Worm (Caenorhabditis elegans) whole organism, L1 larva: Measurements from ENCODE around the gene Y80D4G.2.

Experiments
- C16A3.4 ChIP-seq: fragments of 150-350 bp; optimal IDR thresholded peaks from 2 replicates; lab custom pipeline; 2014; ENCODE audit warnings: missing biosample characterization, missing genetic modification characterization
- F16B12.6 ChIP-seq: fragments of 150-350 bp; optimal IDR thresholded peaks from 2 replicates; lab custom pipeline; 2014; ENCODE audit warnings: missing biosample characterization, missing genetic modification characterization
- aha-1 ChIP-seq: fragments of 150-350 bp; optimal IDR thresholded peaks from 2 replicates; lab custom pipeline; 2014; ENCODE audit warnings: missing biosample characterization, missing genetic modification characterization
- alr-1 ChIP-seq: fragments of 200-800 bp; sonication (Bioruptor generic); optimal IDR thresholded peaks from 2 replicates; lab custom pipeline; 2018; ENCODE audit warnings: borderline replicate concordance, mild to moderate bottlenecking, missing genetic modification characterization, missing compliant biosample characterization
- aly-2 ChIP-seq: fragments of 150-350 bp; optimal IDR thresholded peaks from 2 replicates; lab custom pipeline; 2014; ENCODE audit warnings: missing biosample characterization, missing genetic modification characterization
- blmp-1 ChIP-seq: fragments of 150-350 bp; optimal IDR thresholded peaks from 2 replicates; lab custom pipeline; 2014; ENCODE audit warnings: missing biosample characterization, missing genetic modification characterization
- ceh-63 ChIP-seq: fragments of 200-800 bp; sonication (Bioruptor generic); optimal IDR thresholded peaks from 2 replicates; lab custom pipeline; 2018; ENCODE audit warnings: mild to moderate bottlenecking, missing genetic modification characterization, missing compliant biosample characterization
- ces-1 ChIP-seq: fragments of 150-350 bp; optimal IDR thresholded peaks from 2 replicates; lab custom pipeline; 2014; ENCODE audit warnings: missing biosample characterization, missing genetic modification reagents, missing genetic modification characterization
- elt-2 ChIP-seq: sonication (generic microtip); optimal IDR thresholded peaks from 2 replicates; lab custom pipeline; 2016; ENCODE audit warnings: missing genetic modification characterization, mild to moderate bottlenecking, inconsistent platforms, missing compliant biosample characterization, missing genetic modification reagents
- ets-5 ChIP-seq: fragments of 200-800 bp; sonication (Bioruptor generic); IDR thresholded peaks from 2 replicates; pipeline ENCODE4 v1.3.6; 2022; ENCODE audit warnings: missing genetic modification characterization, missing compliant biosample characterization
- fkh-10 ChIP-seq: sonication (generic microtip); optimal IDR thresholded peaks from 2 replicates; lab custom pipeline; 2017; ENCODE audit warnings: missing biosample characterization, missing genetic modification reagents, missing genetic modification characterization
- fkh-4 ChIP-seq: sonication (generic microtip); optimal IDR thresholded peaks from 2 replicates; lab custom pipeline; 2016; ENCODE audit warnings: missing compliant biosample characterization, missing genetic modification characterization, borderline replicate concordance
- fkh-8 ChIP-seq: sonication (generic microtip); optimal IDR thresholded peaks from 2 replicates; lab custom pipeline; 2016; ENCODE audit warnings: mild to moderate bottlenecking, missing genetic modification characterization, missing compliant biosample characterization
- fos-1 ChIP-seq: fragments of 150-350 bp; optimal IDR thresholded peaks from 2 replicates; lab custom pipeline; 2014; ENCODE audit warnings: missing biosample characterization, missing genetic modification characterization
- hlh-17 ChIP-seq: fragments of 200-800 bp; sonication (Bioruptor generic); optimal IDR thresholded peaks from 2 replicates; lab custom pipeline; 2018; ENCODE audit warnings: missing genetic modification characterization, mild to moderate bottlenecking, missing compliant biosample characterization, moderate library complexity, borderline replicate concordance
- hlh-4 ChIP-seq: sonication (generic microtip); optimal IDR thresholded peaks from 2 replicates; lab custom pipeline; 2016; ENCODE audit warnings: mild to moderate bottlenecking, missing genetic modification characterization, missing compliant biosample characterization
- hpl-2 ChIP-seq: fragments of 150-350 bp; optimal IDR thresholded peaks from 2 replicates; lab custom pipeline; 2014; ENCODE audit warnings: missing biosample characterization, missing genetic modification reagents, missing genetic modification characterization
- irx-1 ChIP-seq: sonication (generic microtip); optimal IDR thresholded peaks from 2 replicates; lab custom pipeline; 2016; ENCODE audit warnings: missing genetic modification characterization, missing compliant biosample characterization
- jun-1 ChIP-seq: fragments of 150-350 bp; optimal IDR thresholded peaks from 2 replicates; lab custom pipeline; 2014; ENCODE audit warnings: missing biosample characterization, missing genetic modification reagents, missing genetic modification characterization
- lin-14 ChIP-seq: fragments of 200-800 bp; sonication (Bioruptor generic); optimal IDR thresholded peaks from 2 replicates; lab custom pipeline; 2018; ENCODE audit warnings: mild to moderate bottlenecking, missing genetic modification characterization, moderate library complexity, missing compliant biosample characterization
- lin-15B ChIP-seq: fragments of 150-350 bp; sonication (generic microtip); optimal IDR thresholded peaks from 3 replicates; lab custom pipeline; 2014; ENCODE audit warnings: missing biosample characterization, missing genetic modification characterization
- lin-35 ChIP-seq, 2 experiments: fragments of 150-350 bp; optimal IDR thresholded peaks; 2 replicates each; lab custom pipeline; 2014; ENCODE audit warnings: missing biosample characterization in 2 of 2, missing genetic modification characterization in 2 of 2, missing genetic modification reagents in 2 of 2
- lsy-2 ChIP-seq, 2 experiments: fragments of 150-350 bp; optimal IDR thresholded peaks; 2 replicates each; lab custom pipeline; 2014; ENCODE audit warnings: missing biosample characterization in 2 of 2, missing genetic modification characterization in 2 of 2
- mep-1 ChIP-seq: fragments of 150-350 bp; optimal IDR thresholded peaks from 2 replicates; lab custom pipeline; 2014; ENCODE audit warnings: missing biosample characterization, missing genetic modification characterization
- nhr-11 ChIP-seq: fragments of 150-350 bp; optimal IDR thresholded peaks from 2 replicates; lab custom pipeline; 2014; ENCODE audit warnings: missing biosample characterization, missing genetic modification characterization
- nhr-12 ChIP-seq: sonication (generic microtip); optimal IDR thresholded peaks from 2 replicates; lab custom pipeline; 2017; ENCODE audit warnings: missing biosample characterization, missing genetic modification characterization
- nhr-237 ChIP-seq: fragments of 150-350 bp; optimal IDR thresholded peaks from 2 replicates; lab custom pipeline; 2014; ENCODE audit warnings: missing biosample characterization, missing genetic modification characterization
- nhr-47 ChIP-seq: sonication (generic microtip); optimal IDR thresholded peaks from 2 replicates; lab custom pipeline; 2016; ENCODE audit warnings: mild to moderate bottlenecking, missing genetic modification characterization, moderate library complexity, missing compliant biosample characterization
- nhr-71 ChIP-seq: sonication (generic microtip); optimal IDR thresholded peaks from 2 replicates; lab custom pipeline; 2016; ENCODE audit warnings: mild to moderate bottlenecking, missing genetic modification characterization, moderate library complexity, missing compliant biosample characterization
- nhr-76 ChIP-seq: sonication (generic microtip); optimal IDR thresholded peaks from 2 replicates; lab custom pipeline; 2017; ENCODE audit warnings: missing biosample characterization, missing genetic modification characterization
- nhr-77 ChIP-seq: fragments of 150-350 bp; optimal IDR thresholded peaks from 2 replicates; lab custom pipeline; 2014; ENCODE audit warnings: missing biosample characterization, missing genetic modification characterization
- nhr-84 ChIP-seq: sonication (generic microtip); optimal IDR thresholded peaks from 2 replicates; lab custom pipeline; 2017; ENCODE audit warnings: missing biosample characterization, missing genetic modification characterization
- nhr-90 ChIP-seq: sonication (generic microtip); optimal IDR thresholded peaks from 2 replicates; lab custom pipeline; 2016; ENCODE audit warnings: mild to moderate bottlenecking, missing genetic modification characterization, missing compliant biosample characterization; ENCODE audit not compliant: poor library complexity
- pag-3 ChIP-seq: sonication (generic microtip); optimal IDR thresholded peaks from 2 replicates; lab custom pipeline; 2017; ENCODE audit warnings: missing genetic modification characterization, mild to moderate bottlenecking, missing compliant biosample characterization, antibody characterized with exemption, borderline replicate concordance; ENCODE audit not compliant: insufficient read depth
- pax-3 ChIP-seq: fragments of 200-800 bp; sonication (Bioruptor generic); optimal IDR thresholded peaks from 2 replicates; lab custom pipeline; 2018; ENCODE audit warnings: mild to moderate bottlenecking, missing genetic modification characterization, moderate library complexity, missing compliant biosample characterization
- pqm-1 ChIP-seq: sonication (generic microtip); optimal IDR thresholded peaks from 3 replicates; lab custom pipeline; 2017; ENCODE audit warnings: missing biosample characterization, missing genetic modification characterization
- skn-1 ChIP-seq: fragments of 150-350 bp; optimal IDR thresholded peaks from 2 replicates; lab custom pipeline; 2014; ENCODE audit warnings: missing biosample characterization, missing genetic modification characterization
- snu-23 ChIP-seq: sonication (generic microtip); optimal IDR thresholded peaks from 2 replicates; lab custom pipeline; 2016; ENCODE audit warnings: missing genetic modification characterization, missing compliant biosample characterization
- sptf-1 ChIP-seq: fragments of 150-350 bp; optimal IDR thresholded peaks from 2 replicates; lab custom pipeline; 2014; ENCODE audit warnings: missing biosample characterization, missing genetic modification characterization
- sup-37 ChIP-seq: fragments of 200-800 bp; sonication (Bioruptor generic); optimal IDR thresholded peaks from 2 replicates; lab custom pipeline; 2018; ENCODE audit warnings: mild to moderate bottlenecking, missing genetic modification characterization, missing compliant biosample characterization
- swsn-7 ChIP-seq: sonication (generic microtip); optimal IDR thresholded peaks from 2 replicates; lab custom pipeline; 2016; ENCODE audit warnings: missing genetic modification characterization, missing compliant biosample characterization
- tbx-2 ChIP-seq: sonication (generic microtip); optimal IDR thresholded peaks from 2 replicates; lab custom pipeline; 2016; ENCODE audit warnings: missing genetic modification characterization, missing compliant biosample characterization
- tlp-1 ChIP-seq: fragments of 150-350 bp; optimal IDR thresholded peaks from 2 replicates; lab custom pipeline; 2014; ENCODE audit warnings: missing biosample characterization, missing genetic modification characterization
- unc-130 ChIP-seq: fragments of 150-350 bp; optimal IDR thresholded peaks from 2 replicates; lab custom pipeline; 2017; ENCODE audit warnings: missing biosample characterization, missing genetic modification characterization, inconsistent platforms
- unc-62 ChIP-seq: fragments of 150-350 bp; optimal IDR thresholded peaks from 2 replicates; lab custom pipeline; 2014; ENCODE audit warnings: missing biosample characterization, missing genetic modification reagents, missing genetic modification characterization
- unc-86 ChIP-seq: sonication (generic microtip); optimal IDR thresholded peaks from 2 replicates; lab custom pipeline; 2016; ENCODE audit warnings: missing genetic modification characterization, missing compliant biosample characterization
- unc-98 ChIP-seq: fragments of 200-800 bp; sonication (Bioruptor generic); IDR thresholded peaks from 2 replicates; pipeline ENCODE4 v1.3.6; 2022; ENCODE audit warnings: missing genetic modification characterization, missing compliant biosample characterization
- xbp-1 ChIP-seq: sonication (generic microtip); optimal IDR thresholded peaks from 2 replicates; lab custom pipeline; 2016; ENCODE audit warnings: missing genetic modification characterization, missing compliant biosample characterization
- zag-1 ChIP-seq: fragments of 150-350 bp; optimal IDR thresholded peaks from 2 replicates; lab custom pipeline; 2014; ENCODE audit warnings: missing biosample characterization, missing genetic modification characterization
- ztf-4 ChIP-seq: fragments of 150-350 bp; optimal IDR thresholded peaks from 2 replicates; lab custom pipeline; 2014; ENCODE audit warnings: missing biosample characterization, missing genetic modification characterization

The Y80D4G.2 gene

DNA sequence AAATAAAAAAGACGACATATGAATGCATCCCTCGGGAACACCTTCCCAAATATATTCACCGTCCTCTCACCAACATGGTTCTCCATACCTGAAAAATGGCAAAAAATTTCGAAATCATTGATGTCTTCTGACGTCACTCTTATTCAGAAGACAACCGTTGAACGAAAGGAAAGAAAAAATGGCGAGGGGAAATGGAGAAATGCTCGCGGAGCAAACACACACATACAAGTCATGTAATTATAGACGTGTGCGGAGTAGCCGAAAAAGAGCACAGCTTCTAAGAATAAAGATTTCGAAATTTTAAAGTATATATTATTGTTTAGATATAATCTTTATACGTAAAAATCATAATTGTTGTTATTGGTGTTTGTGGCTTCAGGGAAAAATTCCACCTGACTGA, 15.1 kb downstream of the Y80D4G.2 start, which contains the start of gene mfsd-6:
mfsd-6 (minus strand) TSS at position 88 of the 400 bp plus-strand sequence.
- TF ChIP-seq lin-14 (peak; percentile 54), nhr-71 (tag; lab: Kevin White, UChicago) (peak; percentile 48), ztf-4 (tag; lab: Kevin White, UChicago) (peak; percentile 30), skn-1 (tag; lab: Kevin White, UChicago) (peak; percentile 12), ceh-63 (no peak), pax-3 (tag; lab: Kevin White, UChicago) (peak; percentile 19), nhr-11 (tag; lab: Kevin White, UChicago) (no peak), nhr-47 (no peak), fkh-8 (tag; lab: Kevin White, UChicago) (peak; percentile 43), lsy-2 (tag; optimal IDR thresholded peaks at IDR 0.05; lab: Kevin White, UChicago) (peak in 1 of 2 experiments; percentile 3), fkh-4 (tag; lab: Kevin White, UChicago) (no peak)

- peak; percentile 87 for TF ChIP-seq mep-1 (tag; lab: Kevin White, UChicago)
- TF ChIP-seq nhr-12: no peak
- TF ChIP-seq zag-1 (tag; lab: Kevin White, UChicago): no peak
- TF ChIP-seq unc-62 (GFP tag; lab: Kevin White, UChicago): no peak
- TF ChIP-seq hlh-17 (GFP tag; lab: Kevin White, UChicago): no peak
- peak; percentile 97 for TF ChIP-seq C16A3.4 (tag; lab: Kevin White, UChicago)
- no peak for TF ChIP-seq unc-98 (GFP tag; lab: Robert Waterston, UW)
- peak; percentile 80 for TF ChIP-seq xbp-1
- TF ChIP-seq pqm-1 (tag; lab: Kevin White, UChicago): no peak
- TF ChIP-seq jun-1 (tag; lab: Kevin White, UChicago): peak; percentile 73
- TF ChIP-seq ces-1 (GFP tag; lab: Kevin White, UChicago): no peak
- TF ChIP-seq lsy-2 (tag; optimal IDR thresholded peaks at IDR 0.05; lab: Kevin White, UChicago): peak; percentile 83 to 95
- peak; percentile 75 for TF ChIP-seq fos-1 (tag; lab: Kevin White, UChicago)
- TF ChIP-seq nhr-84: no peak
- peak; percentile 73 for TF ChIP-seq blmp-1 (tag; lab: Kevin White, UChicago)
- peak; percentile 86 for TF ChIP-seq nhr-71 (tag; lab: Kevin White, UChicago)
- TF ChIP-seq irx-1 (tag; lab: Kevin White, UChicago): peak; percentile 41
- peak; percentile 74 for TF ChIP-seq lin-15B
- TF ChIP-seq unc-86: peak; percentile 66
- peak; percentile 12 for TF ChIP-seq nhr-11 (tag; lab: Kevin White, UChicago)
- TF ChIP-seq tbx-2: peak; percentile 68
- peak; percentile 22 for TF ChIP-seq fkh-10
- no peak for TF ChIP-seq sptf-1 (tag; lab: Kevin White, UChicago)
- TF ChIP-seq hlh-4 (tag; lab: Kevin White, UChicago): no peak
- no peak for TF ChIP-seq tlp-1
- peak; percentile 75 for TF ChIP-seq swsn-7 (tag; lab: Kevin White, UChicago)
- peak; percentile 66 for TF ChIP-seq hpl-2 (GFP tag; lab: Kevin White, UChicago)
- TF ChIP-seq unc-130 (tag; lab: Kevin White, UChicago): peak; percentile 80
- peak; percentile 31 for TF ChIP-seq nhr-237 (tag; lab: Kevin White, UChicago)
- no peak for TF ChIP-seq alr-1
- TF ChIP-seq ets-5 (GFP tag; lab: Robert Waterston, UW): no peak
- no peak for TF ChIP-seq sup-37 (GFP tag; lab: Kevin White, UChicago)
- no peak for TF ChIP-seq aha-1 (tag; lab: Kevin White, UChicago)
- no peak for TF ChIP-seq nhr-76 (tag; lab: Kevin White, UChicago)
- peak; percentile 74 for TF ChIP-seq F16B12.6 (tag; lab: Kevin White, UChicago)
- peak; percentile 18 for TF ChIP-seq ztf-4 (tag; lab: Kevin White, UChicago)
- TF ChIP-seq pag-3 (tag; lab: Kevin White, UChicago): no peak
- peak; percentile 88 for TF ChIP-seq snu-23 (GFP tag; lab: Kevin White, UChicago)
- no peak for TF ChIP-seq elt-2
- peak; percentile 76 for TF ChIP-seq nhr-90 (tag; lab: Kevin White, UChicago)
- TF ChIP-seq nhr-77 (tag; lab: Kevin White, UChicago): peak; percentile 84
- TF ChIP-seq lin-14: peak; percentile 76
- TF ChIP-seq aly-2 (tag; lab: Kevin White, UChicago): peak; percentile 34
- peak; percentile 88 to 92 for TF ChIP-seq lin-35 (GFP tag; optimal IDR thresholded peaks at IDR 0.05; lab: Kevin White, UChicago)
These were observed 21.5 kb downstream of the Y80D4G.2 start, which contains the start of the genes rpl-9 and lpd-7 for ce11 chrIII:7572781-7573400. Gene rpl-9, minus strand, starts transcription at chrIII:7572831. Gene lpd-7, plus strand, starts transcription at chrIII:7573350.
